Worm (Caenorhabditis elegans) whole organism, midembryonic: Measurements from ENCODE around the gene C35C5.8.

Source experiments
- T22C8.4 ChIP-seq: fragments of 200-800 bp; sonication (Bioruptor generic); IDR thresholded peaks from 2 replicates; pipeline ENCODE4 v1.3.6; 2022; ENCODE audit warnings: missing genetic modification characterization, missing compliant biosample characterization
- cog-1 ChIP-seq: sonication (generic microtip); optimal IDR thresholded peaks from 2 replicates; lab custom pipeline; 2016; ENCODE audit warnings: missing genetic modification characterization, missing compliant biosample characterization
- ztf-29 ChIP-seq: fragments of 200-800 bp; sonication (Bioruptor generic); IDR thresholded peaks from 2 replicates; pipeline ENCODE4 v1.3.6; 2022; ENCODE audit warnings: missing genetic modification reagents, missing genetic modification characterization, missing compliant biosample characterization

ce11 chrX:11552879-11553278 lies 19.5 kb downstream of the C35C5.8 start:
- no peak for TF ChIP-seq T22C8.4 (GFP tag; lab: Robert Waterston, UW)
- TF ChIP-seq ztf-29 = no peak
- no peak for TF ChIP-seq cog-1
